Worm (Caenorhabditis elegans): ENCODE results near the gene srw-32.

DNA sequence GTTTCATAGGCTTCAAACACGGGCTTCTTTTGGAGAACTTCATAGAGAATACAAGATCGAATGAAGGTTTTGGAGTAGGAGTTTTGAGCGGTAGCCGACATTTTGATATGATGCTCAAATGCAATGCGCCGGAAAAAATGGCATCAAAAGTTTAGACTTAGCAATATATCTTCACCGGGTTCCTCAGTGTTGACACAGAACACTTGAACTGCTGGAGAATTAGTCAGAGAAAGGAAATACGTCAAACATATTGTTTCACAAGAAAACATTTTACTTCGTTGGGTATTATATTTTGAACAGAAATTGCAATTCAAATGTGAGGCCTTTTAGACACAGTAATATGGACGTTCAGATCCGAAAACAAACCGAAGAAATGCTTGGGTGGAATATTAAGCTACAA, 49.8 kb downstream of the srw-32 start, which contains the start of gene fbxa-174:
- TF ChIP-seq egl-27 (tag; optimal IDR thresholded peaks at IDR 0.05) (no peak), snpc-4 (tag; optimal IDR thresholded peaks at IDR 0.05) (no peak), unc-62 (GFP tag; optimal IDR thresholded peaks at IDR 0.05) (no peak), R02D3.7 (tag; optimal IDR thresholded peaks at IDR 0.05) (no peak), ztf-11 (tag; optimal IDR thresholded peaks at IDR 0.05) (no peak), ceh-28 (tag; optimal IDR thresholded peaks at IDR 0.05) (no peak), nhr-237 (tag; optimal IDR thresholded peaks at IDR 0.05) (no peak), elt-3 (tag; optimal IDR thresholded peaks at IDR 0.05) (no peak), mdl-1 (tag; optimal IDR thresholded peaks at IDR 0.05) (no peak), daf-12 (tag; optimal IDR thresholded peaks at IDR 0.05) (no peak), ceh-82 (tag; optimal IDR thresholded peaks at IDR 0.05) (no peak), nhr-11 (tag; optimal IDR thresholded peaks at IDR 0.05) (no peak)
